Fruit fly (Drosophila melanogaster) whole organism, prepupa: Measurements from ENCODE around the gene CG2247.
A peak's percentile ranks its signal among the peaks of the same experiment; 100 is the strongest.

Experiments used
- CG34406 ChIP-seq: fragments of 200-800 bp; sonication (Bioruptor generic); optimal IDR thresholded peaks from 3 replicates; lab custom pipeline; 2016; ENCODE audit warnings: missing biosample characterization, missing genetic modification characterization
- Eip93F ChIP-seq: fragments of 200-800 bp; sonication (Bioruptor generic); optimal IDR thresholded peaks from 2 replicates; lab custom pipeline; 2016; ENCODE audit warnings: missing biosample characterization, mild to moderate bottlenecking, missing genetic modification characterization
- Gug ChIP-seq: fragments of 200-800 bp; sonication (Bioruptor generic); IDR thresholded peaks from 2 replicates; pipeline ENCODE4 v1.3.6; 2022; ENCODE audit warnings: missing biosample characterization, missing genetic modification characterization
- Smox ChIP-seq: fragments of 200-800 bp; sonication (Bioruptor generic); optimal IDR thresholded peaks from 3 replicates; lab custom pipeline; 2016; ENCODE audit warnings: missing biosample characterization, missing genetic modification characterization
- acj6 ChIP-seq: fragments of 200-800 bp; sonication (Bioruptor generic); optimal IDR thresholded peaks from 3 replicates; lab custom pipeline; 2016; ENCODE audit warnings: missing biosample characterization, missing genetic modification characterization
- fkh ChIP-seq: fragments of 200-800 bp; sonication (Bioruptor generic); optimal IDR thresholded peaks from 3 replicates; lab custom pipeline; 2017; ENCODE audit warnings: missing biosample characterization, mild to moderate bottlenecking, missing genetic modification characterization, moderate library complexity
- spab ChIP-seq: fragments of 200-800 bp; sonication (Bioruptor generic); optimal IDR thresholded peaks from 2 replicates; lab custom pipeline; 2017; ENCODE audit warnings: missing biosample characterization, mild to moderate bottlenecking, missing genetic modification characterization, missing genetic modification reagents

- TF ChIP-seq Smox (GFP tag; lab: Kevin White, UChicago) (no peak), fkh (peak; percentile 47), Eip93F (GFP tag; lab: Kevin White, UChicago) (no peak), spab (GFP tag; lab: Kevin White, UChicago) (no peak), acj6 (GFP tag; lab: Kevin White, UChicago) (no peak), Gug (GFP tag; lab: Robert Waterston, UW) (no peak), CG34406 (GFP tag; lab: Kevin White, UChicago) (no peak)
Observed at dm6 chrX:11615652-11616495, 4.4 kb upstream of the CG2247 start, which contains the start of the genes RPA3 and Met.
